Worm (Caenorhabditis elegans) whole organism, early embryonic: Measurements from ENCODE around the gene rfk-1.

Experiments used
- F13C5.2 ChIP-seq: sonication (generic microtip); optimal IDR thresholded peaks from 2 replicates; lab custom pipeline; 2017; ENCODE audit warnings: mild to moderate bottlenecking, missing genetic modification characterization, inconsistent platforms, missing compliant biosample characterization
- aly-1 ChIP-seq: sonication (generic microtip); optimal IDR thresholded peaks from 2 replicates; lab custom pipeline; 2016; ENCODE audit warnings: missing genetic modification characterization, missing compliant biosample characterization
- ama-1 ChIP-seq: fragments of 150-350 bp; optimal IDR thresholded peaks from 2 replicates; lab custom pipeline; 2014
- ceh-13 ChIP-seq: fragments of 200-800 bp; sonication (Bioruptor generic); optimal IDR thresholded peaks from 2 replicates; lab custom pipeline; 2018; ENCODE audit warnings: mild to moderate bottlenecking, missing genetic modification characterization, missing compliant biosample characterization
- flt-1 ChIP-seq: fragments of 200-800 bp; sonication (Bioruptor generic); IDR thresholded peaks from 2 replicates; pipeline ENCODE4 v1.3.6; 2022; ENCODE audit warnings: missing genetic modification characterization, missing compliant biosample characterization
- hmbx-1 ChIP-seq: sonication (generic microtip); optimal IDR thresholded peaks from 2 replicates; lab custom pipeline; 2016; ENCODE audit warnings: mild to moderate bottlenecking, missing genetic modification characterization, missing compliant biosample characterization
- pes-1 ChIP-seq: fragments of 200-800 bp; sonication (Bioruptor generic); IDR thresholded peaks from 2 replicates; pipeline ENCODE4 v1.3.6; 2022; ENCODE audit warnings: missing genetic modification reagents, missing genetic modification characterization, missing compliant biosample characterization
- scrt-1 ChIP-seq: fragments of 200-800 bp; sonication (Bioruptor generic); IDR thresholded peaks from 2 replicates; pipeline ENCODE4 v1.3.6; 2022; ENCODE audit warnings: missing genetic modification characterization, missing compliant biosample characterization
- tra-4 ChIP-seq: sonication (generic microtip); optimal IDR thresholded peaks from 2 replicates; lab custom pipeline; 2017; ENCODE audit warnings: missing genetic modification characterization, missing compliant biosample characterization

- TF ChIP-seq F13C5.2 (tag; lab: Kevin White, UChicago) (no peak), ama-1 (lab: Kevin White, UChicago) (no peak), ceh-13 (GFP tag; lab: Kevin White, UChicago) (no peak), pes-1 (GFP tag; lab: Robert Waterston, UW) (no peak), hmbx-1 (no peak), flt-1 (GFP tag; lab: Robert Waterston, UW) (no peak), tra-4 (tag; lab: Kevin White, UChicago) (no peak), aly-1 (tag; lab: Kevin White, UChicago) (no peak), scrt-1 (GFP tag; lab: Robert Waterston, UW) (no peak)
Observed at ce11 chrIV:10367740-10368246, 41.5 kb downstream of the rfk-1 start, which contains the start of gene pges-2.
